Fruit fly (Drosophila melanogaster) whole organism, embryonic: ENCODE measurements around the gene CG1092.

Source experiments
- Abd-B ChIP-seq: fragments of 200-800 bp; sonication (Bioruptor generic); optimal IDR thresholded peaks from 2 replicates; lab custom pipeline; 2018; ENCODE audit warnings: missing biosample characterization, mild to moderate bottlenecking, missing genetic modification characterization, moderate library complexity
- Aef1 ChIP-seq: fragments of 200-800 bp; sonication (Bioruptor generic); IDR thresholded peaks from 3 replicates; pipeline ENCODE4 v1.3.6; 2022; ENCODE audit warnings: missing biosample characterization, missing genetic modification characterization
- Atf3 ChIP-seq: fragments of 200-800 bp; sonication (Bioruptor generic); optimal IDR thresholded peaks from 3 replicates; lab custom pipeline; 2016; ENCODE audit warnings: missing biosample characterization, missing genetic modification characterization
- CG11093 ChIP-seq: fragments of 200-800 bp; sonication (Bioruptor generic); IDR thresholded peaks from 3 replicates; pipeline ENCODE4 v1.3.6; 2022; ENCODE audit warnings: missing biosample characterization, missing genetic modification characterization
- CG11560 ChIP-seq: fragments of 200-800 bp; sonication (Bioruptor generic); IDR thresholded peaks from 3 replicates; pipeline ENCODE4 v1.3.6; 2022; ENCODE audit warnings: missing biosample characterization, missing genetic modification characterization
- CG12391 ChIP-seq: fragments of 200-800 bp; sonication (Bioruptor generic); optimal IDR thresholded peaks from 3 replicates; lab custom pipeline; 2018; ENCODE audit warnings: missing biosample characterization, mild to moderate bottlenecking, missing genetic modification characterization, moderate library complexity
- CG13775 ChIP-seq: fragments of 200-800 bp; sonication (Bioruptor generic); optimal IDR thresholded peaks from 3 replicates; lab custom pipeline; 2017; ENCODE audit warnings: missing biosample characterization, mild to moderate bottlenecking, missing genetic modification characterization
- CG14710 ChIP-seq: fragments of 200-800 bp; sonication (Bioruptor generic); optimal IDR thresholded peaks from 3 replicates; lab custom pipeline; 2019; ENCODE audit warnings: missing biosample characterization, mild to moderate bottlenecking, missing genetic modification characterization, moderate library complexity
- CG14860 ChIP-seq: fragments of 200-800 bp; sonication (Bioruptor generic); IDR thresholded peaks from 3 replicates; pipeline ENCODE4 v1.3.6; 2022; ENCODE audit warnings: missing biosample characterization, missing genetic modification characterization; ENCODE audit not compliant: partially characterized antibody
- CG17385 ChIP-seq: fragments of 200-800 bp; sonication (Bioruptor generic); optimal IDR thresholded peaks from 3 replicates; lab custom pipeline; 2018; ENCODE audit warnings: missing biosample characterization, mild to moderate bottlenecking, missing genetic modification characterization
- CG18476 ChIP-seq: fragments of 200-800 bp; sonication (Bioruptor generic); optimal IDR thresholded peaks from 2 replicates; lab custom pipeline; 2016; ENCODE audit warnings: missing biosample characterization, mild to moderate bottlenecking, missing genetic modification characterization
- CG4328 ChIP-seq: fragments of 200-800 bp; sonication (Bioruptor generic); optimal IDR thresholded peaks from 3 replicates; lab custom pipeline; 2017; ENCODE audit warnings: missing biosample characterization, missing genetic modification reagents, missing genetic modification characterization
- CG4360 ChIP-seq: fragments of 200-800 bp; sonication (Bioruptor generic); IDR thresholded peaks from 2 replicates; pipeline ENCODE4 v1.3.6; 2022; ENCODE audit warnings: missing biosample characterization, missing genetic modification characterization
- CG6254 ChIP-seq: fragments of 200-800 bp; sonication (Bioruptor generic); optimal IDR thresholded peaks from 3 replicates; lab custom pipeline; 2017; ENCODE audit warnings: mild to moderate bottlenecking, missing biosample characterization, missing genetic modification reagents, missing genetic modification characterization
- CG7357 ChIP-seq: fragments of 200-800 bp; sonication (Bioruptor generic); IDR thresholded peaks from 3 replicates; pipeline ENCODE4 v1.3.6; 2022; ENCODE audit warnings: missing biosample characterization, missing genetic modification characterization
- CG8478 ChIP-seq: fragments of >200 bp; optimal IDR thresholded peaks from 2 replicates; lab custom pipeline; 2018
- CG9727 ChIP-seq: fragments of 200-800 bp; sonication (Bioruptor generic); optimal IDR thresholded peaks from 3 replicates; lab custom pipeline; 2017; ENCODE audit warnings: missing biosample characterization, mild to moderate bottlenecking, missing genetic modification characterization
- CG9817 ChIP-seq: fragments of 200-800 bp; sonication (Bioruptor generic); optimal IDR thresholded peaks from 2 replicates; lab custom pipeline; 2018; ENCODE audit warnings: missing biosample characterization, mild to moderate bottlenecking, missing genetic modification characterization, moderate library complexity
- CrebB ChIP-seq: fragments of 200-800 bp; sonication (Bioruptor generic); optimal IDR thresholded peaks from 3 replicates; lab custom pipeline; 2018; ENCODE audit warnings: missing biosample characterization, mild to moderate bottlenecking, missing genetic modification characterization
- D19A ChIP-seq: fragments of 200-800 bp; optimal IDR thresholded peaks from 3 replicates; lab custom pipeline; 2019; ENCODE audit warnings: missing biosample characterization, mild to moderate bottlenecking, missing genetic modification characterization, moderate library complexity
- Dbx ChIP-seq: fragments of 200-800 bp; sonication (Bioruptor generic); IDR thresholded peaks from 3 replicates; pipeline ENCODE4 v1.3.6; 2022; ENCODE audit warnings: missing biosample characterization, missing genetic modification characterization
- Deaf1 ChIP-seq: fragments of 200-800 bp; optimal IDR thresholded peaks from 3 replicates; lab custom pipeline; 2019; ENCODE audit warnings: missing biosample characterization, mild to moderate bottlenecking, missing genetic modification characterization, moderate library complexity
- Dfd ChIP-seq, 2 experiments: fragments of >200 bp; optimal IDR thresholded peaks; 2 replicates each; lab custom pipeline; 2017; ENCODE audit warnings: missing biosample characterization in 2 of 2, missing genetic modification characterization in 2 of 2
- Doc2 ChIP-seq: fragments of 200-800 bp; sonication (Bioruptor generic); IDR thresholded peaks from 2 replicates; pipeline ENCODE4 v1.3.6; 2022; ENCODE audit warnings: missing biosample characterization, missing genetic modification characterization
- E2f2 ChIP-seq: fragments of 200-800 bp; sonication (Bioruptor generic); IDR thresholded peaks from 2 replicates; pipeline ENCODE4 v1.3.6; 2022; ENCODE audit warnings: missing biosample characterization, missing genetic modification characterization
- Ets65A ChIP-seq: fragments of 200-800 bp; sonication (Bioruptor generic); peaks from one replicate; lab custom pipeline; 2016; ENCODE audit warnings: missing biosample characterization, missing genetic modification characterization
- Fer3 ChIP-seq: fragments of 200-800 bp; sonication (Bioruptor generic); optimal IDR thresholded peaks from 2 replicates; lab custom pipeline; 2018; ENCODE audit warnings: missing biosample characterization, mild to moderate bottlenecking, missing genetic modification characterization, moderate library complexity
- GATAe ChIP-seq: fragments of 200-800 bp; sonication (Bioruptor generic); conservative IDR thresholded peaks from 2 replicates; pipeline ENCODE4 v1.3.6; 2022; ENCODE audit warnings: missing biosample characterization, missing genetic modification characterization
- Lhr ChIP-seq: fragments of 200-800 bp; sonication (Bioruptor generic); optimal IDR thresholded peaks from 3 replicates; lab custom pipeline; 2017; ENCODE audit warnings: mild to moderate bottlenecking, missing biosample characterization, missing genetic modification reagents, missing genetic modification characterization
- MBD-R2 ChIP-seq: fragments of 200-800 bp; sonication (Bioruptor generic); IDR thresholded peaks from 2 replicates; pipeline ENCODE4 v1.3.6; 2022; ENCODE audit warnings: missing biosample characterization, missing genetic modification characterization
- NC2α ChIP-seq: fragments of 200-800 bp; sonication (Bioruptor generic); optimal IDR thresholded peaks from 2 replicates; lab custom pipeline; 2016; ENCODE audit warnings: missing biosample characterization, missing genetic modification characterization
- NFAT ChIP-seq: fragments of 200-800 bp; sonication (Bioruptor generic); IDR thresholded peaks from 2 replicates; pipeline ENCODE4 v1.3.6; 2022; ENCODE audit warnings: missing biosample characterization, missing genetic modification characterization
- Opbp ChIP-seq: fragments of 200-800 bp; sonication (Bioruptor generic); IDR thresholded peaks from 3 replicates; pipeline ENCODE4 v1.3.6; 2022; ENCODE audit warnings: missing biosample characterization, missing genetic modification characterization; ENCODE audit not compliant: partially characterized antibody
- Ravus ChIP-seq: fragments of 200-800 bp; sonication (Bioruptor generic); IDR thresholded peaks from 2 replicates; pipeline ENCODE4 v1.3.6; 2022; ENCODE audit warnings: missing biosample characterization, missing genetic modification characterization
- Sry-δ ChIP-seq: fragments of 200-800 bp; sonication (Bioruptor generic); optimal IDR thresholded peaks from 2 replicates; lab custom pipeline; 2016; ENCODE audit warnings: missing biosample characterization, missing genetic modification characterization
- aop ChIP-seq: fragments of 200-800 bp; sonication (Bioruptor generic); IDR thresholded peaks from 2 replicates; pipeline ENCODE4 v1.3.6; 2022; ENCODE audit warnings: missing biosample characterization, missing genetic modification characterization
- cas ChIP-seq: fragments of 200-800 bp; sonication (Bioruptor generic); IDR thresholded peaks from 2 replicates; pipeline ENCODE4 v1.3.6; 2022; ENCODE audit warnings: missing biosample characterization, missing genetic modification characterization
- cato ChIP-seq: fragments of 200-800 bp; sonication (Bioruptor generic); optimal IDR thresholded peaks from 2 replicates; lab custom pipeline; 2016; ENCODE audit warnings: missing biosample characterization, missing genetic modification characterization, borderline replicate concordance
- cg ChIP-seq: fragments of 200-800 bp; sonication (Bioruptor generic); optimal IDR thresholded peaks from 3 replicates; lab custom pipeline; 2019; ENCODE audit warnings: missing biosample characterization, mild to moderate bottlenecking, missing genetic modification characterization, moderate library complexity
- ci ChIP-seq: fragments of 200-800 bp; sonication (Bioruptor generic); IDR thresholded peaks from 3 replicates; pipeline ENCODE4 v1.3.6; 2022; ENCODE audit warnings: missing biosample characterization, missing genetic modification characterization
- crp ChIP-seq, 2 experiments: fragments of 200-800 bp; sonication (Bioruptor generic); optimal IDR thresholded peaks; 2 replicates in 1 of 2; 3 replicates in 1 of 2; lab custom pipeline; 2017; ENCODE audit warnings: missing biosample characterization in 2 of 2, missing genetic modification characterization in 2 of 2, mild to moderate bottlenecking in 1 of 2, moderate library complexity in 1 of 2
- emc ChIP-seq: fragments of 200-800 bp; sonication (Bioruptor generic); optimal IDR thresholded peaks from 2 replicates; lab custom pipeline; 2016; ENCODE audit warnings: missing biosample characterization, missing genetic modification characterization
- ems ChIP-seq: fragments of 200-800 bp; sonication (Bioruptor generic); optimal IDR thresholded peaks from 3 replicates; lab custom pipeline; 2016; ENCODE audit warnings: missing biosample characterization, missing genetic modification characterization
- exex ChIP-seq: fragments of 200-800 bp; sonication (Bioruptor generic); optimal IDR thresholded peaks from 4 replicates; lab custom pipeline; 2018; ENCODE audit warnings: missing biosample characterization, mild to moderate bottlenecking, missing genetic modification characterization, moderate library complexity
- fru ChIP-seq: fragments of >200 bp; optimal IDR thresholded peaks from 2 replicates; lab custom pipeline; 2017
- gt ChIP-seq: fragments of 200-800 bp; sonication (Bioruptor generic); IDR thresholded peaks from 2 replicates; pipeline ENCODE4 v1.3.6; 2022; ENCODE audit warnings: missing biosample characterization, missing genetic modification characterization
- ken ChIP-seq: fragments of 200-800 bp; sonication (Bioruptor generic); IDR thresholded peaks from 3 replicates; pipeline ENCODE4 v1.3.6; 2022; ENCODE audit warnings: missing biosample characterization, missing genetic modification characterization
- lab ChIP-seq: fragments of 200-800 bp; sonication (Bioruptor generic); optimal IDR thresholded peaks from 3 replicates; lab custom pipeline; 2017; ENCODE audit warnings: missing biosample characterization, missing genetic modification characterization, mild to moderate bottlenecking, moderate library complexity, missing genetic modification reagents
- mld ChIP-seq: fragments of 200-800 bp; sonication (Bioruptor generic); IDR thresholded peaks from 3 replicates; pipeline ENCODE4 v1.3.6; 2022; ENCODE audit warnings: missing biosample characterization, missing genetic modification characterization; ENCODE audit not compliant: partially characterized antibody
- org-1 ChIP-seq: fragments of 200-800 bp; sonication (Bioruptor generic); optimal IDR thresholded peaks from 2 replicates; lab custom pipeline; 2017; ENCODE audit warnings: missing biosample characterization, missing genetic modification characterization
- tin ChIP-seq: fragments of 200-800 bp; sonication (Bioruptor generic); optimal IDR thresholded peaks from 3 replicates; lab custom pipeline; 2016; ENCODE audit warnings: missing biosample characterization, missing genetic modification characterization

The CG1092 gene

dm6 chr3R:4229137-4229764 is 37.3 kb upstream of the CG1092 start, which contains the start of gene DhpD (continued):
- TF ChIP-seq CrebB (tag; lab: Kevin White, UChicago) (no peak), cato (GFP tag; lab: Kevin White, UChicago) (no peak), gt (GFP tag; lab: Robert Waterston, UW) (no peak), CG14710 (peak; percentile 66), lab (GFP tag; lab: Kevin White, UChicago) (peak; percentile 85), Deaf1 (tag; lab: Kevin White, UChicago) (no peak), CG11560 (peak; percentile 56; the same call in 1 of the 3 replicates), NC2α (GFP tag; lab: Kevin White, UChicago) (no peak), CG7357 (GFP tag; lab: Robert Waterston, UW) (peak; percentile 43; the same call in 2 of the 3 replicates), aop (no peak), emc (GFP tag; lab: Kevin White, UChicago) (peak; percentile 27), NFAT (GFP tag; lab: Robert Waterston, UW) (peak; percentile 93), CG9817 (peak; percentile 75), CG17385 (GFP tag; lab: Kevin White, UChicago) (peak; percentile 71), D19A (tag; lab: Kevin White, UChicago) (peak; percentile 70), Ets65A (GFP tag; lab: Kevin White, UChicago) (peak; percentile 78), Doc2 (no peak), Abd-B (GFP tag; lab: Kevin White, UChicago) (no peak), cas (GFP tag; lab: Robert Waterston, UW) (peak; percentile 71), CG12391 (tag; lab: Kevin White, UChicago) (peak; percentile 65), CG8478 (lab: Kevin White, UChicago) (no peak), exex (tag; lab: Kevin White, UChicago) (no peak), org-1 (GFP tag; lab: Kevin White, UChicago) (peak; percentile 6), GATAe (GFP tag; lab: Robert Waterston, UW) (no peak; the same call in 1 of the 2 replicates), tin (GFP tag; lab: Kevin White, UChicago) (peak; percentile 70), mld (GFP tag; lab: Robert Waterston, UW) (peak; percentile 85), Dfd (GFP tag; optimal IDR thresholded peaks at IDR 0.05; lab: Kevin White, UChicago) (no peak), MBD-R2 (peak; percentile 73), ken (GFP tag; lab: Robert Waterston, UW) (peak; percentile 81), Opbp (GFP tag; lab: Robert Waterston, UW) (peak; percentile 74; the same call in 2 of the 3 replicates), crp (GFP tag; optimal IDR thresholded peaks at IDR 0.05; lab: Kevin White, UChicago) (peak in 1 of 2 experiments; percentile 78), Aef1 (peak; percentile 67), fru (lab: Kevin White, UChicago) (no peak), cg (no peak), CG4328 (GFP tag; lab: Kevin White, UChicago) (peak; percentile 66), Lhr (GFP tag; lab: Kevin White, UChicago) (peak; percentile 4), CG18476 (GFP tag; lab: Kevin White, UChicago) (peak; percentile 50), Fer3 (peak; percentile 79), Ravus (GFP tag; lab: Robert Waterston, UW) (no peak), CG14860 (GFP tag; lab: Robert Waterston, UW) (peak; percentile 90), Atf3 (GFP tag; lab: Kevin White, UChicago) (no peak), CG13775 (peak; percentile 55), E2f2 (GFP tag; lab: Robert Waterston, UW) (peak; percentile 72), CG9727 (GFP tag; lab: Kevin White, UChicago) (peak; percentile 49), CG11093 (GFP tag; lab: Robert Waterston, UW) (peak; percentile 46; the same call in 1 of the 3 replicates), ems (GFP tag; lab: Kevin White, UChicago) (peak; percentile 29), Sry-δ (GFP tag; lab: Kevin White, UChicago) (no peak), CG6254 (GFP tag; lab: Kevin White, UChicago) (peak; percentile 53), Dbx (GFP tag; lab: Robert Waterston, UW) (peak; percentile 87), ci (GFP tag; lab: Robert Waterston, UW) (peak; percentile 83; the same call in 2 of the 3 replicates), CG4360 (no peak)
